ENCODE assay signal across 1 fruit fly cellular context in genomic region chrX:11686675-11687074, dm6.
TF ChIP-seq lines count a peak whose summit lies in the region.

No protein-coding gene starts in this region.

TF ChIP-seq in whole organism, embryonic, 481 proteins besides CTCF, POLR2A, EP300 and RAD21 (continued from another document):
- TF ChIP-seq dm (GFP tag; optimal IDR thresholded peaks at IDR 0.05; lab: Kevin White, UChicago): no peak
- no peak for TF ChIP-seq toy (GFP tag; IDR thresholded peaks at IDR 0.05; lab: Robert Waterston, UW)
- TF ChIP-seq CG5245 (GFP tag; optimal IDR thresholded peaks at IDR 0.05; lab: Kevin White, UChicago): no peak
- TF ChIP-seq Xbp1 (GFP tag; optimal IDR thresholded peaks at IDR 0.05; lab: Kevin White, UChicago): no peak
- TF ChIP-seq Hr78 (GFP tag; optimal IDR thresholded peaks at IDR 0.05; lab: Kevin White, UChicago): peak in 1 of 2 experiments; percentile 44
- no peak for TF ChIP-seq jumu (GFP tag; optimal IDR thresholded peaks at IDR 0.05; lab: Kevin White, UChicago)
- TF ChIP-seq Atf3 (GFP tag; optimal IDR thresholded peaks at IDR 0.05; lab: Kevin White, UChicago): no peak
- TF ChIP-seq CG9932 (GFP tag; IDR thresholded peaks at IDR 0.05; lab: Robert Waterston, UW): no peak
- no peak for TF ChIP-seq Dref (GFP tag; IDR thresholded peaks at IDR 0.05; lab: Robert Waterston, UW)
- no peak for TF ChIP-seq CG15073 (GFP tag; optimal IDR thresholded peaks at IDR 0.05; lab: Kevin White, UChicago)
- TF ChIP-seq Ravus (GFP tag; IDR thresholded peaks at IDR 0.05; lab: Robert Waterston, UW): no peak
- TF ChIP-seq unpg (GFP tag; optimal IDR thresholded peaks at IDR 0.05; lab: Kevin White, UChicago): no peak
- TF ChIP-seq Lim3 (GFP tag; IDR thresholded peaks at IDR 0.05; lab: Robert Waterston, UW): no peak
- TF ChIP-seq kni (GFP tag; optimal IDR thresholded peaks at IDR 0.05; lab: Kevin White, UChicago): peak; percentile 39
